Worm (Caenorhabditis elegans): ENCODE data around the gene his-40.

his-40 gene

ce11 chrX:7322323-7322722 lies 12.4 kb downstream of the his-40 start, which contains the start of gene T08A9.13:
Gene T08A9.13 (minus strand): TSS chrX:7322423.
- TF ChIP-seq cog-1 (tag; optimal IDR thresholded peaks at IDR 0.05) (no peak), tab-1 (GFP tag; IDR thresholded peaks at IDR 0.05) (no peak), ztf-23 (GFP tag; IDR thresholded peaks at IDR 0.05) (no peak), T22C8.4 (GFP tag; IDR thresholded peaks at IDR 0.05) (no peak), ref-1 (GFP tag; conservative IDR thresholded peaks at IDR 0.05) (no peak), med-1 (GFP tag; optimal IDR thresholded peaks at IDR 0.05; ENCODE audit: insufficient read depth) (no peak), ztf-29 (GFP tag; IDR thresholded peaks at IDR 0.05) (no peak), flt-1 (GFP tag; IDR thresholded peaks at IDR 0.05) (no peak), klf-2 (GFP tag; conservative IDR thresholded peaks at IDR 0.05) (no peak)

ce11 chrX:7323604-7324003 lies 13.7 kb downstream of the his-40 start:
- TF ChIP-seq cog-1 (tag; optimal IDR thresholded peaks at IDR 0.05), result no peak
- no peak for TF ChIP-seq ztf-29 (GFP tag; IDR thresholded peaks at IDR 0.05)
- no peak for TF ChIP-seq T22C8.4 (GFP tag; IDR thresholded peaks at IDR 0.05)
- no peak for TF ChIP-seq med-1 (GFP tag; optimal IDR thresholded peaks at IDR 0.05; ENCODE audit: insufficient read depth)
- TF ChIP-seq tab-1 (GFP tag; IDR thresholded peaks at IDR 0.05), result peak; percentile 65; the same call in 1 of the 2 replicates
- 0 out of 2 replicates have a peak, but pooled peaks have one; percentile 52 for TF ChIP-seq ref-1 (GFP tag; conservative IDR thresholded peaks at IDR 0.05)
- TF ChIP-seq ztf-23 (GFP tag; IDR thresholded peaks at IDR 0.05), result peak; percentile 56; the same call in 1 of the 2 replicates
- no peak for TF ChIP-seq klf-2 (GFP tag; conservative IDR thresholded peaks at IDR 0.05)
- no peak for TF ChIP-seq flt-1 (GFP tag; IDR thresholded peaks at IDR 0.05)

- TF ChIP-seq med-1 (GFP tag; optimal IDR thresholded peaks at IDR 0.05; ENCODE audit: insufficient read depth) (no peak), ref-1 (GFP tag; conservative IDR thresholded peaks at IDR 0.05) (no peak)
Observed at ce11 chrX:7326967-7327651, 17.2 kb downstream of the his-40 start, which contains the start of gene sng-1. Gene sng-1 (plus strand): TSS chrX:7327601.

ce11 chrX:7328065-7328564 lies 18.2 kb downstream of the his-40 start:
- no peak for TF ChIP-seq cog-1 (tag; optimal IDR thresholded peaks at IDR 0.05)
- TF ChIP-seq tab-1 (GFP tag; IDR thresholded peaks at IDR 0.05), result no peak
- TF ChIP-seq klf-2 (GFP tag; conservative IDR thresholded peaks at IDR 0.05), result no peak
- no peak for TF ChIP-seq ref-1 (GFP tag; conservative IDR thresholded peaks at IDR 0.05)
- no peak for TF ChIP-seq ztf-29 (GFP tag; IDR thresholded peaks at IDR 0.05)
- TF ChIP-seq flt-1 (GFP tag; IDR thresholded peaks at IDR 0.05), result no peak
- no peak for TF ChIP-seq T22C8.4 (GFP tag; IDR thresholded peaks at IDR 0.05)
- no peak for TF ChIP-seq ztf-23 (GFP tag; IDR thresholded peaks at IDR 0.05)
- no peak for TF ChIP-seq med-1 (GFP tag; optimal IDR thresholded peaks at IDR 0.05; ENCODE audit: insufficient read depth)

- TF ChIP-seq T22C8.4 (GFP tag; IDR thresholded peaks at IDR 0.05), result no peak
- no peak for TF ChIP-seq klf-2 (GFP tag; conservative IDR thresholded peaks at IDR 0.05)
- TF ChIP-seq cog-1 (tag; optimal IDR thresholded peaks at IDR 0.05), result no peak
- TF ChIP-seq ztf-23 (GFP tag; IDR thresholded peaks at IDR 0.05), result no peak
- no peak for TF ChIP-seq ref-1 (GFP tag; conservative IDR thresholded peaks at IDR 0.05)
- TF ChIP-seq med-1 (GFP tag; optimal IDR thresholded peaks at IDR 0.05; ENCODE audit: insufficient read depth), result no peak
- no peak for TF ChIP-seq tab-1 (GFP tag; IDR thresholded peaks at IDR 0.05)
- TF ChIP-seq flt-1 (GFP tag; IDR thresholded peaks at IDR 0.05), result no peak
- TF ChIP-seq ztf-29 (GFP tag; IDR thresholded peaks at IDR 0.05), result no peak
Observed at ce11 chrX:7329601-7330000, 19.7 kb downstream of the his-40 start, which contains the start of gene ttr-59. Gene ttr-59 (plus strand): TSS chrX:7329818.

ce11 chrX:7330685-7331196 lies 20.8 kb downstream of the his-40 start, which contains the start of gene ttr-30:
Gene ttr-30 (plus strand): TSS chrX:7330949.
- TF ChIP-seq T22C8.4 (GFP tag; IDR thresholded peaks at IDR 0.05) (no peak), ztf-29 (GFP tag; IDR thresholded peaks at IDR 0.05) (no peak), flt-1 (GFP tag; IDR thresholded peaks at IDR 0.05) (no peak), ref-1 (GFP tag; conservative IDR thresholded peaks at IDR 0.05) (no peak), klf-2 (GFP tag; conservative IDR thresholded peaks at IDR 0.05) (no peak), med-1 (GFP tag; optimal IDR thresholded peaks at IDR 0.05; ENCODE audit: insufficient read depth) (no peak), tab-1 (GFP tag; IDR thresholded peaks at IDR 0.05) (no peak), cog-1 (tag; optimal IDR thresholded peaks at IDR 0.05) (no peak), ztf-23 (GFP tag; IDR thresholded peaks at IDR 0.05) (no peak)

- no peak for TF ChIP-seq ztf-29 (GFP tag; IDR thresholded peaks at IDR 0.05)
- no peak for TF ChIP-seq ref-1 (GFP tag; conservative IDR thresholded peaks at IDR 0.05)
- no peak for TF ChIP-seq klf-2 (GFP tag; conservative IDR thresholded peaks at IDR 0.05)
- TF ChIP-seq med-1 (GFP tag; optimal IDR thresholded peaks at IDR 0.05; ENCODE audit: insufficient read depth), result no peak
- TF ChIP-seq T22C8.4 (GFP tag; IDR thresholded peaks at IDR 0.05), result no peak
- no peak for TF ChIP-seq tab-1 (GFP tag; IDR thresholded peaks at IDR 0.05)
- peak; percentile 73 for TF ChIP-seq cog-1 (tag; optimal IDR thresholded peaks at IDR 0.05)
- TF ChIP-seq ztf-23 (GFP tag; IDR thresholded peaks at IDR 0.05), result peak; percentile 59
- no peak for TF ChIP-seq flt-1 (GFP tag; IDR thresholded peaks at IDR 0.05)
Observed at ce11 chrX:7334302-7334724, 24.4 kb downstream of the his-40 start, which contains the start of gene epg-7. Gene epg-7 (plus strand): TSS chrX:7334714.

- TF ChIP-seq T22C8.4 (GFP tag; IDR thresholded peaks at IDR 0.05) (no peak), ztf-23 (GFP tag; IDR thresholded peaks at IDR 0.05) (no peak), ref-1 (GFP tag; conservative IDR thresholded peaks at IDR 0.05) (no peak), cog-1 (tag; optimal IDR thresholded peaks at IDR 0.05) (no peak), med-1 (GFP tag; optimal IDR thresholded peaks at IDR 0.05; ENCODE audit: insufficient read depth) (no peak)
Observed at ce11 chrX:7340394-7340793, 30.5 kb downstream of the his-40 start.

- TF ChIP-seq ref-1 (GFP tag; conservative IDR thresholded peaks at IDR 0.05) (no peak), T22C8.4 (GFP tag; IDR thresholded peaks at IDR 0.05) (no peak), cog-1 (tag; optimal IDR thresholded peaks at IDR 0.05) (no peak), tab-1 (GFP tag; IDR thresholded peaks at IDR 0.05) (no peak), med-1 (GFP tag; optimal IDR thresholded peaks at IDR 0.05; ENCODE audit: insufficient read depth) (no peak), ztf-23 (GFP tag; IDR thresholded peaks at IDR 0.05) (no peak), flt-1 (GFP tag; IDR thresholded peaks at IDR 0.05) (no peak)
Observed at ce11 chrX:7340915-7341559, 31.1 kb downstream of the his-40 start, which contains the start of gene C07D8.6. Gene C07D8.6 (plus strand): TSS chrX:7341509.

All from whole organism, midembryonic.